Worm (Caenorhabditis elegans): ENCODE data around the gene irg-7.

DNA sequence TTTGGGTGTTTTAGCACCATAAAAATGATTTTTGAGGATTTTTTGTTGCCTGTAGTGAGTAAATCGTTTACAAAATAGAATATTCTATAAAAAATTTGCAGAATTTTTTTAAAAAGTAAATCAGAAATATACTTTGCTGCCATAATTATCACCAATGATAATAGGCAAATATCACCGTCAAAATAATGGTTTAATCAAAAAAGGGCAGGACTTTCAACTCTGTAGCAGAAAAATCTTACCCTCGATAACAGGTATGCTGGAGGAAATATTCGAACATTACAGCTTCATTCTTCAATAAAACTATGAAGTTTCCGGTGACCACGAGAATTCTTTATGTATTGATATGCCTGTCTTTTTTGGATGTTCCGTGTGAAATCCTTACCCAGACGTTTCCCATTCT is 45.7 kb upstream of the irg-7 start, which contains the start of gene K09C4.4:
- no peak for TF ChIP-seq unc-39 (tag; optimal IDR thresholded peaks at IDR 0.05)
- no peak for TF ChIP-seq ztf-11 (tag; optimal IDR thresholded peaks at IDR 0.05)

All from whole organism, mixed stage, embryonic.